Fruit fly (Drosophila melanogaster) whole organism, embryonic: Measurements from ENCODE around the gene 5-HT2B.

Experiments used
- Adf1 ChIP-seq: fragments of 200-800 bp; sonication (Bioruptor generic); IDR thresholded peaks from 2 replicates; pipeline ENCODE4 v1.3.6; 2022; ENCODE audit warnings: missing biosample characterization, missing genetic modification characterization
- CG10366 ChIP-seq: fragments of 200-800 bp; sonication (Bioruptor generic); IDR thresholded peaks from 2 replicates; pipeline ENCODE4 v1.3.6; 2022; ENCODE audit warnings: missing biosample characterization, missing genetic modification characterization
- CG11093 ChIP-seq: fragments of 200-800 bp; sonication (Bioruptor generic); IDR thresholded peaks from 3 replicates; pipeline ENCODE4 v1.3.6; 2022; ENCODE audit warnings: missing biosample characterization, missing genetic modification characterization
- CG13775 ChIP-seq: fragments of 200-800 bp; sonication (Bioruptor generic); optimal IDR thresholded peaks from 3 replicates; lab custom pipeline; 2017; ENCODE audit warnings: missing biosample characterization, mild to moderate bottlenecking, missing genetic modification characterization
- CG14667 ChIP-seq: fragments of 200-800 bp; sonication (Bioruptor generic); IDR thresholded peaks from 2 replicates; pipeline ENCODE4 v1.3.6; 2022; ENCODE audit warnings: missing biosample characterization, missing genetic modification characterization
- CG14965 ChIP-seq: fragments of 200-800 bp; sonication (Bioruptor generic); optimal IDR thresholded peaks from 2 replicates; lab custom pipeline; 2016; ENCODE audit warnings: missing biosample characterization, missing genetic modification characterization, borderline replicate concordance
- CG15011 ChIP-seq: fragments of 200-800 bp; sonication (Bioruptor generic); optimal IDR thresholded peaks from 3 replicates; lab custom pipeline; 2018; ENCODE audit warnings: missing biosample characterization, mild to moderate bottlenecking, missing genetic modification characterization
- CG15269 ChIP-seq: fragments of 200-800 bp; sonication (Bioruptor generic); optimal IDR thresholded peaks from 2 replicates; lab custom pipeline; 2018; ENCODE audit warnings: missing biosample characterization, mild to moderate bottlenecking, missing genetic modification characterization, moderate library complexity
- CG17186 ChIP-seq: fragments of 200-800 bp; sonication (Bioruptor generic); optimal IDR thresholded peaks from 3 replicates; lab custom pipeline; 2017; ENCODE audit warnings: missing biosample characterization, missing genetic modification reagents, missing genetic modification characterization
- CG17385 ChIP-seq: fragments of 200-800 bp; sonication (Bioruptor generic); optimal IDR thresholded peaks from 3 replicates; lab custom pipeline; 2018; ENCODE audit warnings: missing biosample characterization, mild to moderate bottlenecking, missing genetic modification characterization
- CG18476 ChIP-seq: fragments of 200-800 bp; sonication (Bioruptor generic); optimal IDR thresholded peaks from 2 replicates; lab custom pipeline; 2016; ENCODE audit warnings: missing biosample characterization, mild to moderate bottlenecking, missing genetic modification characterization
- CG2678 ChIP-seq: fragments of 200-800 bp; sonication (Bioruptor generic); optimal IDR thresholded peaks from 3 replicates; lab custom pipeline; 2019; ENCODE audit warnings: missing biosample characterization, mild to moderate bottlenecking, missing genetic modification characterization, moderate library complexity
- CG3065 ChIP-seq: fragments of 200-800 bp; sonication (Bioruptor generic); optimal IDR thresholded peaks from 2 replicates; lab custom pipeline; 2016; ENCODE audit warnings: missing biosample characterization, missing genetic modification characterization
- CG31441 ChIP-seq: fragments of 200-800 bp; sonication (Bioruptor generic); IDR thresholded peaks from 2 replicates; pipeline ENCODE4 v1.3.6; 2022; ENCODE audit warnings: missing biosample characterization, missing genetic modification characterization
- CG34422 ChIP-seq: fragments of 200-800 bp; sonication (Bioruptor generic); IDR thresholded peaks from 3 replicates; pipeline ENCODE4 v1.3.6; 2022; ENCODE audit warnings: missing biosample characterization, missing genetic modification characterization
- CG3995 ChIP-seq: fragments of 200-800 bp; sonication (Bioruptor generic); optimal IDR thresholded peaks from 3 replicates; lab custom pipeline; 2016; ENCODE audit warnings: missing biosample characterization, missing genetic modification characterization
- CG4617 ChIP-seq: fragments of 200-800 bp; sonication (Bioruptor generic); optimal IDR thresholded peaks from 3 replicates; lab custom pipeline; 2016; ENCODE audit warnings: missing biosample characterization, missing genetic modification characterization, borderline replicate concordance
- CG4730 ChIP-seq: fragments of 200-800 bp; sonication (Bioruptor generic); IDR thresholded peaks from 2 replicates; pipeline ENCODE4 v1.3.6; 2022; ENCODE audit warnings: missing biosample characterization, missing genetic modification characterization
- CG4854 ChIP-seq: fragments of 200-800 bp; sonication (Bioruptor generic); optimal IDR thresholded peaks from 2 replicates; lab custom pipeline; 2016; ENCODE audit warnings: missing biosample characterization, missing genetic modification characterization, inconsistent platforms
- CG5245 ChIP-seq: fragments of 200-800 bp; sonication (Bioruptor generic); optimal IDR thresholded peaks from 3 replicates; lab custom pipeline; 2016; ENCODE audit warnings: missing biosample characterization, missing genetic modification characterization
- CG6854 ChIP-seq: fragments of 200-800 bp; sonication (Bioruptor generic); optimal IDR thresholded peaks from 3 replicates; lab custom pipeline; 2017; ENCODE audit warnings: missing biosample characterization, mild to moderate bottlenecking, missing genetic modification characterization
- CG8944 ChIP-seq: fragments of 200-800 bp; sonication (Bioruptor generic); optimal IDR thresholded peaks from 3 replicates; lab custom pipeline; 2016; ENCODE audit warnings: missing biosample characterization, missing genetic modification characterization
- Chrac-16 ChIP-seq: fragments of 200-800 bp; sonication (Bioruptor generic); optimal IDR thresholded peaks from 3 replicates; lab custom pipeline; 2016; ENCODE audit warnings: missing biosample characterization, missing genetic modification characterization
- CkIIα-i1 ChIP-seq: fragments of 200-800 bp; sonication (Bioruptor generic); IDR thresholded peaks from 2 replicates; pipeline ENCODE4 v1.3.6; 2022; ENCODE audit warnings: missing biosample characterization, missing genetic modification characterization
- CoRest ChIP-seq: fragments of 200-800 bp; sonication (Bioruptor generic); optimal IDR thresholded peaks from 3 replicates; lab custom pipeline; 2018; ENCODE audit warnings: missing biosample characterization, mild to moderate bottlenecking, missing genetic modification characterization, moderate library complexity
- Dbx ChIP-seq: fragments of 200-800 bp; sonication (Bioruptor generic); IDR thresholded peaks from 3 replicates; pipeline ENCODE4 v1.3.6; 2022; ENCODE audit warnings: missing biosample characterization, missing genetic modification characterization
- Doc3 ChIP-seq: fragments of 200-800 bp; sonication (Bioruptor generic); IDR thresholded peaks from 3 replicates; pipeline ENCODE4 v1.3.6; 2022; ENCODE audit warnings: missing biosample characterization, missing genetic modification characterization; ENCODE audit not compliant: partially characterized antibody
- Ets97D ChIP-seq: fragments of 200-800 bp; sonication (Bioruptor generic); optimal IDR thresholded peaks from 3 replicates; lab custom pipeline; 2016; ENCODE audit warnings: missing biosample characterization, missing genetic modification characterization
- HLH3B ChIP-seq: fragments of 200-800 bp; sonication (Bioruptor generic); IDR thresholded peaks from 2 replicates; pipeline ENCODE4 v1.3.6; 2022; ENCODE audit warnings: missing biosample characterization, missing genetic modification characterization
- HLH54F ChIP-seq: fragments of 200-800 bp; sonication (Bioruptor generic); optimal IDR thresholded peaks from 3 replicates; lab custom pipeline; 2016; ENCODE audit warnings: missing biosample characterization, missing genetic modification characterization
- Max ChIP-seq: fragments of 200-800 bp; sonication (Bioruptor generic); optimal IDR thresholded peaks from 2 replicates; lab custom pipeline; 2016; ENCODE audit warnings: missing biosample characterization, mild to moderate bottlenecking, missing genetic modification characterization
- Med ChIP-seq: fragments of 200-800 bp; sonication (Bioruptor generic); peaks from one replicate; lab custom pipeline; 2016; ENCODE audit warnings: missing biosample characterization, missing genetic modification characterization, mild to moderate bottlenecking, inconsistent platforms, moderate library complexity
- Meics ChIP-seq: fragments of 200-800 bp; sonication (Bioruptor generic); optimal IDR thresholded peaks from 2 replicates; lab custom pipeline; 2017; ENCODE audit warnings: missing biosample characterization, mild to moderate bottlenecking, missing genetic modification characterization
- Sry-δ ChIP-seq: fragments of 200-800 bp; sonication (Bioruptor generic); optimal IDR thresholded peaks from 2 replicates; lab custom pipeline; 2016; ENCODE audit warnings: missing biosample characterization, missing genetic modification characterization
- bab2 ChIP-seq: fragments of 200-800 bp; sonication (Bioruptor generic); optimal IDR thresholded peaks from 2 replicates; lab custom pipeline; 2016; ENCODE audit warnings: missing biosample characterization, missing genetic modification characterization
- bowl ChIP-seq: fragments of 200-800 bp; sonication (Bioruptor generic); IDR thresholded peaks from 2 replicates; pipeline ENCODE4 v1.3.6; 2022; ENCODE audit warnings: missing biosample characterization, missing genetic modification characterization
- chm ChIP-seq: fragments of 200-800 bp; sonication (Bioruptor generic); IDR thresholded peaks from 2 replicates; pipeline ENCODE4 v1.3.6; 2022; ENCODE audit warnings: missing biosample characterization, missing genetic modification characterization
- gcm ChIP-seq: fragments of 200-800 bp; sonication (Bioruptor generic); optimal IDR thresholded peaks from 2 replicates; lab custom pipeline; 2019; ENCODE audit warnings: missing biosample characterization, mild to moderate bottlenecking, missing genetic modification characterization, moderate library complexity
- gem ChIP-seq: fragments of 200-800 bp; sonication (Bioruptor generic); optimal IDR thresholded peaks from 2 replicates; lab custom pipeline; 2019; ENCODE audit warnings: missing biosample characterization, mild to moderate bottlenecking, missing genetic modification characterization, moderate library complexity
- insv ChIP-seq, 2 experiments: fragments of 200-800 bp; sonication (Bioruptor generic); optimal IDR thresholded peaks; 3 replicates each; lab custom pipeline; 2016 to 2018; ENCODE audit warnings: missing biosample characterization in 2 of 2, missing genetic modification characterization in 2 of 2
- lab ChIP-seq: fragments of 200-800 bp; sonication (Bioruptor generic); optimal IDR thresholded peaks from 3 replicates; lab custom pipeline; 2017; ENCODE audit warnings: missing biosample characterization, missing genetic modification characterization, mild to moderate bottlenecking, moderate library complexity, missing genetic modification reagents
- pita ChIP-seq: fragments of 200-800 bp; sonication (Bioruptor generic); optimal IDR thresholded peaks from 2 replicates; lab custom pipeline; 2017; ENCODE audit warnings: missing biosample characterization, mild to moderate bottlenecking, missing genetic modification characterization
- prd ChIP-seq, 3 experiments: fragments of >200 bp in 2 of 3; fragments of 200-800 bp in 1 of 3; sonication (Bioruptor generic) in 1 of 3; optimal IDR thresholded peaks in 2 of 3; IDR thresholded peaks in 1 of 3; 2 replicates in 2 of 3; 3 replicates in 1 of 3; pipeline versions ENCODE4 v1.3.6 to Lab custom; 2017 to 2022; ENCODE audit warnings: missing biosample characterization in 1 of 3, missing genetic modification characterization in 1 of 3
- slbo ChIP-seq: fragments of 200-800 bp; sonication (Bioruptor generic); IDR thresholded peaks from 2 replicates; pipeline ENCODE4 v1.3.6; 2022; ENCODE audit warnings: missing biosample characterization, missing genetic modification characterization
- sqz ChIP-seq: fragments of 200-800 bp; sonication (Bioruptor generic); optimal IDR thresholded peaks from 3 replicates; lab custom pipeline; 2018; ENCODE audit warnings: missing biosample characterization, mild to moderate bottlenecking, missing genetic modification characterization
- toy ChIP-seq: fragments of 200-800 bp; sonication (Bioruptor generic); IDR thresholded peaks from 2 replicates; pipeline ENCODE4 v1.3.6; 2022; ENCODE audit warnings: missing biosample characterization, missing genetic modification characterization
- unpg ChIP-seq: fragments of 200-800 bp; sonication (Bioruptor generic); optimal IDR thresholded peaks from 3 replicates; lab custom pipeline; 2018; ENCODE audit warnings: missing biosample characterization, mild to moderate bottlenecking, missing genetic modification characterization, moderate library complexity
- vnd ChIP-seq: fragments of 200-800 bp; sonication (Bioruptor generic); IDR thresholded peaks from 3 replicates; pipeline ENCODE4 v1.3.6; 2022; ENCODE audit warnings: missing biosample characterization, missing genetic modification characterization; ENCODE audit not compliant: partially characterized antibody
- vvl ChIP-seq: fragments of 200-800 bp; sonication (Bioruptor generic); IDR thresholded peaks from 2 replicates; pipeline ENCODE4 v1.3.6; 2022; ENCODE audit warnings: missing biosample characterization, missing genetic modification characterization

The 5-HT2B gene

dm6 chr3R:8562484-8562886, 15.5 kb upstream of the 5-HT2B start, which contains the start of the genes mRpS18A and CG31460 (continued):
- TF ChIP-seq vnd (peak; percentile 64; the same call in 2 of the 3 replicates), Doc3 (peak; percentile 85), slbo (GFP tag; lab: Robert Waterston, UW) (peak; percentile 57; the same call in 1 of the 2 replicates), CG4854 (GFP tag; lab: Kevin White, UChicago) (no peak), CG17385 (GFP tag; lab: Kevin White, UChicago) (no peak), CG31441 (GFP tag; lab: Robert Waterston, UW) (no peak), Ets97D (GFP tag; lab: Kevin White, UChicago) (peak; percentile 43), CG4617 (GFP tag; lab: Kevin White, UChicago) (peak; percentile 52), Chrac-16 (GFP tag; lab: Kevin White, UChicago) (no peak), CG3065 (GFP tag; lab: Kevin White, UChicago) (no peak), bab2 (GFP tag; lab: Kevin White, UChicago) (peak; percentile 7), CG34422 (GFP tag; lab: Robert Waterston, UW) (peak; percentile 38; the same call in 2 of the 3 replicates), Med (GFP tag; lab: Kevin White, UChicago) (peak; percentile 57), CG5245 (GFP tag; lab: Kevin White, UChicago) (no peak), HLH3B (GFP tag; lab: Robert Waterston, UW) (peak; percentile 15; the same call in 1 of the 2 replicates), CoRest (tag; lab: Kevin White, UChicago) (peak; percentile 22), prd (optimal IDR thresholded peaks at IDR 0.05; lab: Kevin White, UChicago) (no peak), prd (GFP tag; IDR thresholded peaks at IDR 0.05; lab: Robert Waterston, UW) (peak; percentile 20; the same call in 1 of the 3 replicates), chm (GFP tag; lab: Robert Waterston, UW) (no peak), insv (GFP tag; optimal IDR thresholded peaks at IDR 0.05; lab: Kevin White, UChicago) (no peak), Meics (GFP tag; lab: Kevin White, UChicago) (no peak), Adf1 (no peak)

DNA sequence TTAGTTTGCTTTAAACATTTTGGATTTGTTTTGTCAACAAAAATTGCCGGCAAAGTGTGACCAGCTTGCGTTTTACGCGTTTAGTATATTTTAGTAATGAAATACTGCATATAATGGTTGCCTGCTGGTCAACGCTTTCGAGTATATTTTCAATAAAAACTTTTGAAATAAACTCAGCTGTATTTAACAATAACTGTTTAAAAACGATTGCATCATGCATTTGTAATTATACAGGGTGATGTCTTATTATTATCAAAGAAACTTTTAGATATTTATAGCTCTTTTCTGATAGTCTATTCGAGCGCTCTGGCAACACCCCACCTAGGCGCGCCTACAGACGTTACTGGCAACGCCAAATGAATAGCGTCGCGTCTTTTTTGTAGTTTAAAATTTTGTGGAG, 14.2 kb upstream of the 5-HT2B start, which contains the start of gene Cenp-C:
Gene Cenp-C, plus strand, starts transcription at position 332 of the 400 bp plus-strand sequence.
- TF ChIP-seq CG14667 (GFP tag; lab: Robert Waterston, UW) (no peak), sqz (GFP tag; lab: Kevin White, UChicago) (no peak), unpg (GFP tag; lab: Kevin White, UChicago) (no peak), CG4730 (no peak), Doc3 (no peak), toy (GFP tag; lab: Robert Waterston, UW) (no peak), HLH54F (peak; percentile 48), CG17385 (GFP tag; lab: Kevin White, UChicago) (no peak), bowl (GFP tag; lab: Robert Waterston, UW) (no peak), CG2678 (tag; lab: Kevin White, UChicago) (no peak), CG18476 (peak; percentile 41), Dbx (GFP tag; lab: Robert Waterston, UW) (no peak), CG6854 (GFP tag; lab: Kevin White, UChicago) (no peak), vvl (0 out of 2 replicates have a peak, but pooled peaks have one; percentile 29), gem (tag; lab: Kevin White, UChicago) (no peak), gcm (GFP tag; lab: Kevin White, UChicago) (no peak), Max (GFP tag; lab: Kevin White, UChicago) (peak; percentile 36), CG3995 (GFP tag; lab: Kevin White, UChicago) (no peak), Sry-δ (peak; percentile 52), pita (no peak), CG17186 (GFP tag; lab: Kevin White, UChicago) (peak; percentile 25), lab (GFP tag; lab: Kevin White, UChicago) (no peak), CG15269 (tag; lab: Kevin White, UChicago) (no peak), CG13775 (GFP tag; lab: Kevin White, UChicago) (peak; percentile 37), CG14965 (GFP tag; lab: Kevin White, UChicago) (no peak), CG15011 (GFP tag; lab: Kevin White, UChicago) (no peak), slbo (GFP tag; lab: Robert Waterston, UW) (peak; percentile 57; the same call in 1 of the 2 replicates), CG8944 (GFP tag; lab: Kevin White, UChicago) (no peak), CG10366 (GFP tag; lab: Robert Waterston, UW) (0 out of 2 replicates have a peak, but pooled peaks have one; percentile 22), CkIIα-i1 (GFP tag; lab: Robert Waterston, UW) (no peak), CG11093 (GFP tag; lab: Robert Waterston, UW) (no peak)
